Worm (Caenorhabditis elegans) whole organism, L3 larva: ENCODE results near the gene srz-71.

Source experiments
- elt-3 ChIP-seq, 3 experiments: fragments of 150-350 bp in 1 of 3; sonication (generic microtip) in 2 of 3; optimal IDR thresholded peaks; 2 replicates in 2 of 3; 4 replicates in 1 of 3; lab custom pipeline; 2014 to 2017; ENCODE audit warnings: missing biosample characterization in 3 of 3, missing genetic modification characterization in 3 of 3
- fkh-10 ChIP-seq: sonication (generic microtip); optimal IDR thresholded peaks from 2 replicates; lab custom pipeline; 2017; ENCODE audit warnings: missing biosample characterization, missing genetic modification reagents, missing genetic modification characterization
- mml-1 ChIP-seq: fragments of 150-350 bp; sonication (generic microtip); optimal IDR thresholded peaks from 3 replicates; lab custom pipeline; 2014; ENCODE audit warnings: missing biosample characterization, missing genetic modification characterization
- nhr-11 ChIP-seq: fragments of 150-350 bp; optimal IDR thresholded peaks from 2 replicates; lab custom pipeline; 2014; ENCODE audit warnings: missing biosample characterization, missing genetic modification characterization
- pha-4 ChIP-seq: fragments of 150-350 bp; optimal IDR thresholded peaks from 2 replicates; lab custom pipeline; 2014; ENCODE audit warnings: missing biosample characterization, missing genetic modification reagents, missing genetic modification characterization
- tbx-2 ChIP-seq: sonication (generic microtip); optimal IDR thresholded peaks from 2 replicates; lab custom pipeline; 2016; ENCODE audit warnings: mild to moderate bottlenecking, missing genetic modification characterization, missing compliant biosample characterization

- TF ChIP-seq nhr-11 (tag; lab: Kevin White, UChicago) (no peak), fkh-10 (no peak), tbx-2 (tag; lab: Kevin White, UChicago) (no peak), elt-3 (tag; optimal IDR thresholded peaks at IDR 0.05; lab: Kevin White, UChicago) (no peak), pha-4 (tag; lab: Kevin White, UChicago) (no peak), mml-1 (tag; lab: Kevin White, UChicago) (no peak)
Observed at ce11 chrIV:16346514-16346913, 13.8 kb downstream of the srz-71 start, which contains the start of gene C35D6.3.
